Fruit fly (Drosophila melanogaster): ENCODE results near the gene Alp1.

Alp1 gene

dm6 chr3L:21412140-21412539 lies 32.5 kb downstream of the Alp1 start (continued):
- TF ChIP-seq Hr39 (optimal IDR thresholded peaks at IDR 0.05) = no peak
- peak; percentile 20 for TF ChIP-seq CG12769 (tag; optimal IDR thresholded peaks at IDR 0.05)
- no peak for TF ChIP-seq Med (GFP tag)
- TF ChIP-seq CG7987 (GFP tag; optimal IDR thresholded peaks at IDR 0.05) = peak; percentile 60
- TF ChIP-seq sr (GFP tag; IDR thresholded peaks at IDR 0.05) = no peak
- no peak for TF ChIP-seq CG15696 (tag; optimal IDR thresholded peaks at IDR 0.05)
- TF ChIP-seq CG10543 (GFP tag; optimal IDR thresholded peaks at IDR 0.05) = peak; percentile 20
- no peak for TF ChIP-seq Chrac-16 (GFP tag; optimal IDR thresholded peaks at IDR 0.05)
- no peak for TF ChIP-seq NC2β (GFP tag; optimal IDR thresholded peaks at IDR 0.05)
- no peak for TF ChIP-seq pzg (GFP tag; optimal IDR thresholded peaks at IDR 0.05)
- peak; percentile 37; the same call in 1 of the 2 replicates for TF ChIP-seq CG11696 (GFP tag; IDR thresholded peaks at IDR 0.05)
- no peak for TF ChIP-seq pita (GFP tag; optimal IDR thresholded peaks at IDR 0.05)
- TF ChIP-seq CG32532 (GFP tag; IDR thresholded peaks at IDR 0.05) = no peak
- no peak for TF ChIP-seq z (GFP tag; IDR thresholded peaks at IDR 0.05)
- TF ChIP-seq Dref (GFP tag; IDR thresholded peaks at IDR 0.05) = no peak
- TF ChIP-seq dpn (GFP tag; optimal IDR thresholded peaks at IDR 0.05) = no peak
- no peak for TF ChIP-seq CG6791 (GFP tag; IDR thresholded peaks at IDR 0.05; ENCODE audit: partially characterized antibody)
- TF ChIP-seq Trl (optimal IDR thresholded peaks at IDR 0.05) = no peak
- no peak for TF ChIP-seq Trl (GFP tag; optimal IDR thresholded peaks at IDR 0.05)
- no peak for TF ChIP-seq br (optimal IDR thresholded peaks at IDR 0.05)
- TF ChIP-seq sc (optimal IDR thresholded peaks at IDR 0.05) = no peak
- no peak for TF ChIP-seq sc (GFP tag; optimal IDR thresholded peaks at IDR 0.05)
- TF ChIP-seq tap (tag; optimal IDR thresholded peaks at IDR 0.05) = peak; percentile 25
- no peak for TF ChIP-seq sob (GFP tag; IDR thresholded peaks at IDR 0.05)
- no peak for TF ChIP-seq CG5245 (GFP tag; optimal IDR thresholded peaks at IDR 0.05)
- no peak for TF ChIP-seq emc (GFP tag; optimal IDR thresholded peaks at IDR 0.05)
- no peak for TF ChIP-seq cato (GFP tag; optimal IDR thresholded peaks at IDR 0.05; ENCODE audit: borderline replicate concordance)
- TF ChIP-seq CG12659 (GFP tag; optimal IDR thresholded peaks at IDR 0.05) = peak; percentile 16
- peak; percentile 6 for TF ChIP-seq sug (tag; optimal IDR thresholded peaks at IDR 0.05)
- TF ChIP-seq CG9437 (GFP tag; optimal IDR thresholded peaks at IDR 0.05) = no peak
- no peak for TF ChIP-seq Oli (tag; optimal IDR thresholded peaks at IDR 0.05)
- no peak for TF ChIP-seq CG1602 (GFP tag; optimal IDR thresholded peaks at IDR 0.05)
- TF ChIP-seq Atf3 (GFP tag; optimal IDR thresholded peaks at IDR 0.05) = no peak
- no peak for TF ChIP-seq CG3995 (GFP tag; optimal IDR thresholded peaks at IDR 0.05)
- peak; percentile 25; the same call in 1 of the 2 replicates for TF ChIP-seq Rx (GFP tag; IDR thresholded peaks at IDR 0.05)
- TF ChIP-seq zf30C (GFP tag; optimal IDR thresholded peaks at IDR 0.05) = no peak
- TF ChIP-seq GATAe (GFP tag; conservative IDR thresholded peaks at IDR 0.05) = no peak
- TF ChIP-seq zen2 (GFP tag; IDR thresholded peaks at IDR 0.05; ENCODE audit: partially characterized antibody) = no peak
- TF ChIP-seq sd (tag; optimal IDR thresholded peaks at IDR 0.05) = no peak
- no peak for TF ChIP-seq CHES-1-like (GFP tag; optimal IDR thresholded peaks at IDR 0.05)
- no peak for TF ChIP-seq Oaz (GFP tag; IDR thresholded peaks at IDR 0.05)
- no peak for TF ChIP-seq NK7.1 (GFP tag; optimal IDR thresholded peaks at IDR 0.05)
- TF ChIP-seq CG14965 (GFP tag; optimal IDR thresholded peaks at IDR 0.05; ENCODE audit: borderline replicate concordance) = no peak
- no peak for TF ChIP-seq bcd (GFP tag; optimal IDR thresholded peaks at IDR 0.05)
- TF ChIP-seq kay (GFP tag; optimal IDR thresholded peaks at IDR 0.05) = no peak
- no peak for TF ChIP-seq Hmx (GFP tag; optimal IDR thresholded peaks at IDR 0.05)
- no peak for TF ChIP-seq CG17186 (GFP tag; optimal IDR thresholded peaks at IDR 0.05)
- TF ChIP-seq lola (GFP tag; optimal IDR thresholded peaks at IDR 0.05) = no peak
- TF ChIP-seq aop (GFP tag; IDR thresholded peaks at IDR 0.05) = no peak
- no peak for TF ChIP-seq sqz (GFP tag; optimal IDR thresholded peaks at IDR 0.05)
- peak; percentile 29 for TF ChIP-seq CG11504 (tag; optimal IDR thresholded peaks at IDR 0.05)
- no peak for TF ChIP-seq usp (GFP tag; optimal IDR thresholded peaks at IDR 0.05)
- no peak for TF ChIP-seq eyg (GFP tag; optimal IDR thresholded peaks at IDR 0.05)

All from whole organism, embryonic.